Fruit fly (Drosophila melanogaster) whole organism, adult: ENCODE results near the gene CG43179.

Experiments
- CG14711 ChIP-seq: fragments of 200-800 bp; sonication (Bioruptor generic); optimal IDR thresholded peaks from 2 replicates; lab custom pipeline; 2018; ENCODE audit warnings: missing biosample characterization, mild to moderate bottlenecking, missing genetic modification characterization, moderate library complexity
- CG33017 ChIP-seq: fragments of 200-800 bp; sonication (Bioruptor generic); optimal IDR thresholded peaks from 2 replicates; lab custom pipeline; 2018; ENCODE audit warnings: missing biosample characterization, mild to moderate bottlenecking, missing genetic modification characterization, moderate library complexity
- CG7101 ChIP-seq: fragments of 200-800 bp; sonication (Bioruptor generic); optimal IDR thresholded peaks from 2 replicates; lab custom pipeline; 2018; ENCODE audit warnings: missing biosample characterization, mild to moderate bottlenecking, missing genetic modification characterization, moderate library complexity
- Hr96 ChIP-seq: fragments of 200-800 bp; sonication (Bioruptor generic); optimal IDR thresholded peaks from 2 replicates; lab custom pipeline; 2016; ENCODE audit warnings: missing biosample characterization, missing genetic modification characterization
- kay ChIP-seq: fragments of 200-800 bp; sonication (Bioruptor generic); peaks from one replicate; lab custom pipeline; 2016; ENCODE audit warnings: missing biosample characterization, missing genetic modification characterization, borderline replicate concordance

dm6 chr3R:14221484-14221883 is 34.4 kb upstream of the CG43179 start, which contains the start of gene CG33109:
- TF ChIP-seq kay (GFP tag; lab: Kevin White, UChicago) (peak; percentile 24), CG14711 (tag; lab: Kevin White, UChicago) (no peak), CG7101 (tag; lab: Kevin White, UChicago) (no peak), Hr96 (no peak), CG33017 (tag; lab: Kevin White, UChicago) (no peak)
